Worm (Caenorhabditis elegans) whole organism, L4 larva: Measurements from ENCODE around the gene Y57A10A.24.

Experiments used
- D1046.2 ChIP-seq: fragments of 200-800 bp; sonication (Bioruptor generic); IDR thresholded peaks from 2 replicates; pipeline ENCODE4 v1.3.6; 2022; ENCODE audit warnings: missing genetic modification characterization, missing compliant biosample characterization
- F10B5.3 ChIP-seq: sonication (generic microtip); optimal IDR thresholded peaks from 2 replicates; lab custom pipeline; 2016; ENCODE audit warnings: mild to moderate bottlenecking, missing genetic modification characterization, missing compliant biosample characterization
- F37D6.2 ChIP-seq: sonication (generic microtip); optimal IDR thresholded peaks from 2 replicates; lab custom pipeline; 2016; ENCODE audit warnings: mild to moderate bottlenecking, missing genetic modification characterization, missing compliant biosample characterization
- F44E2.7 ChIP-seq: fragments of 200-800 bp; sonication (Bioruptor generic); IDR thresholded peaks from 2 replicates; pipeline ENCODE4 v2.1.2; 2022; ENCODE audit warnings: missing genetic modification characterization, missing compliant biosample characterization
- T20F7.1 ChIP-seq: fragments of 200-800 bp; sonication (Bioruptor generic); optimal IDR thresholded peaks from 2 replicates; lab custom pipeline; 2018; ENCODE audit warnings: mild to moderate bottlenecking, missing genetic modification characterization, missing compliant biosample characterization
- Y48G9A.11 ChIP-seq: fragments of 200-800 bp; sonication (Bioruptor generic); IDR thresholded peaks from 2 replicates; pipeline ENCODE4 v1.3.6; 2022; ENCODE audit warnings: missing genetic modification reagents, missing genetic modification characterization, missing compliant biosample characterization
- Y75B8A.6 ChIP-seq: fragments of 200-800 bp; sonication (Bioruptor generic); IDR thresholded peaks from 2 replicates; pipeline ENCODE4 v1.3.6; 2022; ENCODE audit warnings: missing genetic modification reagents, missing genetic modification characterization, missing compliant biosample characterization
- aha-1 ChIP-seq: fragments of 150-350 bp; peaks from one replicate; lab custom pipeline; 2014; ENCODE audit warnings: missing biosample characterization, missing genetic modification characterization
- attf-4 ChIP-seq: sonication (generic microtip); optimal IDR thresholded peaks from 3 replicates; lab custom pipeline; 2017; ENCODE audit warnings: missing biosample characterization, missing genetic modification characterization
- ceh-20 ChIP-seq: fragments of 200-800 bp; sonication (Bioruptor generic); IDR thresholded peaks from 2 replicates; pipeline ENCODE4 v1.3.6; 2022; ENCODE audit warnings: missing genetic modification reagents, missing genetic modification characterization, missing compliant biosample characterization
- ceh-28 ChIP-seq: fragments of 150-350 bp; optimal IDR thresholded peaks from 2 replicates; lab custom pipeline; 2014; ENCODE audit warnings: missing biosample characterization, missing genetic modification reagents, missing genetic modification characterization
- ceh-44 ChIP-seq: fragments of 200-800 bp; sonication (Bioruptor generic); IDR thresholded peaks from 2 replicates; pipeline ENCODE4 v1.3.6; 2022; ENCODE audit warnings: missing genetic modification reagents, missing genetic modification characterization, missing compliant biosample characterization
- cey-2 ChIP-seq: sonication (generic microtip); optimal IDR thresholded peaks from 3 replicates; lab custom pipeline; 2017; ENCODE audit warnings: missing genetic modification characterization, mild to moderate bottlenecking, missing compliant biosample characterization, antibody characterized with exemption, borderline replicate concordance; ENCODE audit not compliant: insufficient read depth
- ctbp-1 ChIP-seq: fragments of 200-800 bp; sonication (Bioruptor generic); IDR thresholded peaks from 2 replicates; pipeline ENCODE4 v1.3.6; 2022; ENCODE audit warnings: missing genetic modification reagents, missing genetic modification characterization, missing compliant biosample characterization
- daf-19 ChIP-seq: fragments of 200-800 bp; sonication (Bioruptor generic); conservative IDR thresholded peaks from 2 replicates; pipeline ENCODE4 v1.3.6; 2022; ENCODE audit warnings: missing genetic modification characterization, missing compliant biosample characterization
- dve-1 ChIP-seq: sonication (generic microtip); optimal IDR thresholded peaks from 2 replicates; lab custom pipeline; 2017; ENCODE audit warnings: antibody characterized with exemption, mild to moderate bottlenecking, missing genetic modification characterization, missing compliant biosample characterization; ENCODE audit not compliant: insufficient read depth
- gei-8 ChIP-seq: fragments of 200-800 bp; sonication (Bioruptor generic); optimal IDR thresholded peaks from 2 replicates; lab custom pipeline; 2018; ENCODE audit warnings: mild to moderate bottlenecking, missing genetic modification characterization, missing compliant biosample characterization
- hlh-11 ChIP-seq: fragments of 200-800 bp; sonication (Bioruptor generic); optimal IDR thresholded peaks from 2 replicates; lab custom pipeline; 2018; ENCODE audit warnings: mild to moderate bottlenecking, missing genetic modification characterization, missing compliant biosample characterization
- lim-7 ChIP-seq: fragments of 200-800 bp; sonication (Bioruptor generic); IDR thresholded peaks from 2 replicates; pipeline ENCODE4 v1.3.6; 2022; ENCODE audit warnings: missing genetic modification characterization, missing compliant biosample characterization
- lin-13 ChIP-seq: fragments of 150-350 bp; optimal IDR thresholded peaks from 2 replicates; lab custom pipeline; 2014; ENCODE audit warnings: missing biosample characterization, missing genetic modification reagents, missing genetic modification characterization
- lin-38 ChIP-seq: fragments of 200-800 bp; sonication (Bioruptor generic); IDR thresholded peaks from 2 replicates; pipeline ENCODE4 v1.3.6; 2022; ENCODE audit warnings: missing genetic modification reagents, missing genetic modification characterization, missing compliant biosample characterization
- lsy-2 ChIP-seq, 2 experiments: fragments of 150-350 bp in 1 of 2; sonication (generic microtip) in 1 of 2; optimal IDR thresholded peaks; 2 replicates each; lab custom pipeline; 2014 to 2017; ENCODE audit warnings: missing biosample characterization in 2 of 2, missing genetic modification characterization in 2 of 2
- mdl-1 ChIP-seq, 2 experiments: fragments of 150-350 bp in 1 of 2; sonication (generic microtip) in 1 of 2; optimal IDR thresholded peaks; 2 replicates each; lab custom pipeline; 2014 to 2017; ENCODE audit warnings: missing biosample characterization in 2 of 2, missing genetic modification characterization in 2 of 2
- mdt-29 ChIP-seq: fragments of 200-800 bp; sonication (Bioruptor generic); IDR thresholded peaks from 2 replicates; pipeline ENCODE4 v1.3.6; 2022; ENCODE audit warnings: missing genetic modification reagents, missing genetic modification characterization, missing compliant biosample characterization
- mes-2 ChIP-seq: sonication (generic microtip); optimal IDR thresholded peaks from 2 replicates; lab custom pipeline; 2016; ENCODE audit warnings: missing genotype, mild to moderate bottlenecking, missing genetic modification characterization, missing compliant biosample characterization; ENCODE audit not compliant: poor library complexity, severe bottlenecking
- mxl-2 ChIP-seq: fragments of 200-800 bp; sonication (Bioruptor generic); conservative IDR thresholded peaks from 2 replicates; pipeline ENCODE4 v1.3.6; 2022; ENCODE audit warnings: missing genetic modification reagents, missing genetic modification characterization, missing compliant biosample characterization
- mxl-3 ChIP-seq: fragments of 200-800 bp; sonication (Bioruptor generic); optimal IDR thresholded peaks from 2 replicates; lab custom pipeline; 2018; ENCODE audit warnings: mild to moderate bottlenecking, missing genetic modification characterization, missing compliant biosample characterization
- nhr-28 ChIP-seq: fragments of 150-350 bp; optimal IDR thresholded peaks from 2 replicates; lab custom pipeline; 2014; ENCODE audit warnings: missing biosample characterization, missing genetic modification characterization
- nhr-48 ChIP-seq: sonication (generic microtip); optimal IDR thresholded peaks from 2 replicates; lab custom pipeline; 2016; ENCODE audit warnings: mild to moderate bottlenecking, missing genetic modification characterization, missing compliant biosample characterization
- nhr-77 ChIP-seq: fragments of 150-350 bp; optimal IDR thresholded peaks from 2 replicates; lab custom pipeline; 2014; ENCODE audit warnings: missing biosample characterization, missing genetic modification characterization
- pha-4 ChIP-seq, 2 experiments: fragments of 150-350 bp in 1 of 2; fragments of 200-800 bp in 1 of 2; sonication (Bioruptor generic) in 1 of 2; IDR thresholded peaks in 1 of 2; optimal IDR thresholded peaks in 1 of 2; 2 replicates each; pipeline versions ENCODE4 v1.3.6 to Lab custom; 2014 to 2022; ENCODE audit warnings: missing genetic modification characterization in 2 of 2, missing genetic modification reagents in 2 of 2, missing biosample characterization in 1 of 2, missing compliant biosample characterization in 1 of 2
- rbr-2 ChIP-seq: sonication (generic microtip); optimal IDR thresholded peaks from 2 replicates; lab custom pipeline; 2016; ENCODE audit warnings: missing genotype, missing genetic modification characterization, missing compliant biosample characterization
- sdz-12 ChIP-seq: fragments of 200-800 bp; sonication (Bioruptor generic); optimal IDR thresholded peaks from 2 replicates; lab custom pipeline; 2018; ENCODE audit warnings: mild to moderate bottlenecking, missing genetic modification characterization, missing compliant biosample characterization
- set-16 ChIP-seq: fragments of 200-800 bp; sonication (Bioruptor generic); IDR thresholded peaks from 2 replicates; pipeline ENCODE4 v1.3.6; 2022; ENCODE audit warnings: missing genetic modification reagents, missing genetic modification characterization, missing compliant biosample characterization
- tag-97 ChIP-seq: fragments of 200-800 bp; sonication (Bioruptor generic); IDR thresholded peaks from 2 replicates; pipeline ENCODE4 v1.3.6; 2022; ENCODE audit warnings: missing genetic modification characterization, missing compliant biosample characterization
- tra-1 ChIP-seq: fragments of 200-800 bp; sonication (Bioruptor generic); IDR thresholded peaks from 2 replicates; pipeline ENCODE4 v1.3.6; 2022; ENCODE audit warnings: missing genetic modification reagents, missing genetic modification characterization, missing compliant biosample characterization
- unc-62 ChIP-seq, 3 experiments: fragments of 150-350 bp in 1 of 3; sonication (generic microtip); optimal IDR thresholded peaks in 2 of 3; peaks in 1 of 3; 1 replicate in 1 of 3; 2 replicates in 2 of 3; lab custom pipeline; 2014 to 2017; ENCODE audit warnings: missing biosample characterization in 3 of 3, missing genetic modification characterization in 3 of 3, missing genetic modification reagents in 3 of 3, missing genotype in 1 of 3
- zfp-2 ChIP-seq: sonication (generic microtip); optimal IDR thresholded peaks from 2 replicates; lab custom pipeline; 2016; ENCODE audit warnings: mild to moderate bottlenecking, missing genetic modification characterization, missing compliant biosample characterization
- zfp-3 ChIP-seq: fragments of 200-800 bp; sonication (Bioruptor generic); conservative IDR thresholded peaks from 2 replicates; pipeline ENCODE4 v1.3.6; 2022; ENCODE audit warnings: missing genetic modification reagents, missing genetic modification characterization, missing compliant biosample characterization
- zip-11 ChIP-seq: fragments of 200-800 bp; sonication (Bioruptor generic); IDR thresholded peaks from 2 replicates; pipeline ENCODE4 v1.3.6; 2022; ENCODE audit warnings: missing genetic modification characterization, missing compliant biosample characterization
- ztf-7 ChIP-seq: fragments of 150-350 bp; optimal IDR thresholded peaks from 2 replicates; lab custom pipeline; 2014; ENCODE audit warnings: missing biosample characterization, missing genetic modification characterization

Gene Y57A10A.24

DNA sequence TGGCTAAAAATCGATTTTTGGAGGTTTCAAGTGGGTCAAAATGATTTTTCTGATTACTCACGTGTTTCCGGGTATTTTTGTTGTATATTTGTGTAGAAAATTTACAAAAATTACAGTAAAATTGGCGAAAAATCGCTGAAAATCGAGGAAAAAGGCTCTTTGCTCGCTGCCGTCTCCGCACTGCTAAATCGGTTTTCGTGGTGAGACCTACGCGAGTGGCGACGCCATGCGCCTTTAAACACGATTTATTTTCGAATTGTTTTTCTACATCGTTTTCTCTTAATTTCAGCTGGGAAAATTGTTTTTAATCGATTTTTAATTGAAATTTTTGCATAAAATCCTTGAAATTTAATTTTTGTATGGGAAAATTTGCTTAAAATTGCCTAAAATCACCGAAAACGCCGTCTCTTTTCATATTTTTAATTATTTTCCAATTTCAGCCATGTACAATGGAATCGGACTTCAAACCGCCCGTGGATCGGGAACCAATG is 17.8 kb upstream of the Y57A10A.24 start, which contains the start of the genes pqn-87 and rsr-2 (continued):
- TF ChIP-seq lin-13 (no peak), F44E2.7 (GFP tag; lab: Robert Waterston, UW) (no peak), mdl-1 (tag; optimal IDR thresholded peaks at IDR 0.05; lab: Kevin White, UChicago) (no peak), Y48G9A.11 (GFP tag; lab: Robert Waterston, UW) (no peak), nhr-28 (tag; lab: Kevin White, UChicago) (no peak), D1046.2 (GFP tag; lab: Robert Waterston, UW) (no peak), tra-1 (GFP tag; lab: Robert Waterston, UW) (no peak), lin-38 (GFP tag; lab: Robert Waterston, UW) (0 out of 2 replicates have a peak, but pooled peaks have one; percentile 19), Y75B8A.6 (GFP tag; lab: Robert Waterston, UW) (no peak), lim-7 (GFP tag; lab: Robert Waterston, UW) (no peak), aha-1 (tag; lab: Kevin White, UChicago) (peak; percentile 38), nhr-77 (tag; lab: Kevin White, UChicago) (no peak), pha-4 (GFP tag; IDR thresholded peaks at IDR 0.05; lab: Robert Waterston, UW) (no peak), pha-4 (tag; optimal IDR thresholded peaks at IDR 0.05; lab: Kevin White, UChicago) (no peak), ceh-28 (no peak), dve-1 (no peak), set-16 (no peak), mdt-29 (no peak), ceh-20 (no peak), mes-2 (tag; lab: Kevin White, UChicago) (peak; percentile 59), F10B5.3 (tag; lab: Kevin White, UChicago) (no peak), ztf-7 (tag; lab: Kevin White, UChicago) (no peak)

DNA sequence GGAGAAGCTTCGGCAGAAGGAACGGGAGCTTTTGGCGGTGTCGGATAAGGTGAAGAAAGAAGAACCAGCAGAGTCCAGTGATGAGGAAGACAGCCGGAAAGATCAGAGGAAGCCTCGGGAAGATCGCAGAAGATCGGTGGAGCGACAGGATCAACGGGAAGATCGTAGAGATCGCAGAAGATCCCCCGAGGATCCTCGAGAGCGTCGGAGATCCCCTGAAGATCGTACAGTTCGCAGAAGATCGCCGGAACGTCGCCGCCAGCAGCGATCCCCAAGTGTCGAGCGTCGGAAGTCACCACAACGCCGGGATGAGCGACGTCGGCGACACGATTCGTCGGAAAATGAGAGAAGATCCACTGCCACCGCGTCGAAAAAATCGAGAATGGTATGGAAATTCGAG is 16.6 kb upstream of the Y57A10A.24 start:
- TF ChIP-seq ctbp-1 (GFP tag; lab: Robert Waterston, UW) = no peak
- no peak for TF ChIP-seq mxl-2 (GFP tag; lab: Robert Waterston, UW)
- TF ChIP-seq set-16 = peak; percentile 88
- no peak for TF ChIP-seq ceh-44 (GFP tag; lab: Robert Waterston, UW)

DNA sequence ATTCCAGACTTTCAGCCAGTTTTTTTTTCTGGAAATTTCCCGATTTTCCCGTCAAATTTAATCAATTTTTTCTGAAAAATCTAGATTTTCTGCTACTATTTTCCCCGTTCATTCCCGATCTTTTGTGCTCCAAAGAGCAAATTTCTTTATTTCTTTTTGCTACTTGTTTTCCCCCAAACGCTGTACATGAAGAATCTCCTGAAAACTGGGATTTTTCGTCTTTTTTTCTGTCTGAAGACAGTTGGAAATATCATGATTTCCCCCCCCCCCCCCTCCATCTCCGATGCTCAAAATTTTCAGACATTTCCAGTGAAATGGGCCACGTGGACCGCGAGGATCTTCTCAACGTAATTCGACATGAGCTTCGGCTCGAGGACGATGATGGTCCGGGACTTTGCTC is 14.7 kb upstream of the Y57A10A.24 start, which contains the start of gene sinh-1:
sinh-1 (plus strand) TSS at position 301 of the 400 bp plus-strand sequence.
- TF ChIP-seq set-16 (0 out of 2 replicates have a peak, but pooled peaks have one; percentile 33), sdz-12 (GFP tag; lab: Kevin White, UChicago) (no peak)
- TF ChIP-seq, all 104 proteins: peak for 1

DNA sequence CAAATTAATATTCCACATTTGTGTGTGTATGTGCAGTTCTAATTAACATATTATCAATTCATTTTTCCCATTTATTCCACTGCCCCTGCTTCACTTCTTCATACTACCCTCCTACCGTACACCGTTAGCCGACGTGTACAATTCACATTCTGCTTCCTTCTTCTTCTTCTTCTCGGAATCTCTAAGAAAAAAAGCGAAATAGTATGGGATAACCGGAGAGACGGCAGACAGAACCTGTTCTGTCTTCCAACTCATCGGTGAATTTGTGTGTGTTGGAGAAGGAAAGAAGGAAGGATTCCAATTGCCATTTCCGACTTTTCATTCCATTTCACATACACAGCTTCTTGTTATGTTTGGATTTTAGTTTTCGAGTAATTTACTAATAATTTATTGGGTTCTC is 5.2 kb upstream of the Y57A10A.24 start:
- TF ChIP-seq mxl-3 (no peak), rbr-2 (tag; lab: Kevin White, UChicago) (no peak), hlh-11 (tag; lab: Kevin White, UChicago) (no peak), aha-1 (tag; lab: Kevin White, UChicago) (peak; percentile 48), attf-4 (tag; lab: Kevin White, UChicago) (no peak), D1046.2 (GFP tag; lab: Robert Waterston, UW) (no peak), zip-11 (GFP tag; lab: Robert Waterston, UW) (no peak), tag-97 (GFP tag; lab: Robert Waterston, UW) (no peak), F37D6.2 (tag; lab: Kevin White, UChicago) (no peak), cey-2 (tag; lab: Kevin White, UChicago) (no peak), T20F7.1 (GFP tag; lab: Kevin White, UChicago) (no peak), zfp-3 (no peak), ctbp-1 (GFP tag; lab: Robert Waterston, UW) (no peak), lsy-2 (tag; optimal IDR thresholded peaks at IDR 0.05; lab: Kevin White, UChicago) (peak in 1 of 2 experiments; percentile 52), nhr-28 (tag; lab: Kevin White, UChicago) (peak; percentile 55), unc-62 (GFP tag; optimal IDR thresholded peaks at IDR 0.05 in 1 of 2; lab: Kevin White, UChicago) (peak in 1 of 2 experiments; percentile 85), unc-62 (tag; optimal IDR thresholded peaks at IDR 0.05; lab: Kevin White, UChicago) (no peak), zfp-2 (no peak), gei-8 (GFP tag; lab: Kevin White, UChicago) (no peak), nhr-48 (no peak), mes-2 (tag; lab: Kevin White, UChicago) (no peak), lim-7 (GFP tag; lab: Robert Waterston, UW) (no peak), daf-19 (GFP tag; lab: Robert Waterston, UW) (no peak)
- TF ChIP-seq, all 104 proteins: peak for 4
